Fruit fly (Drosophila melanogaster) whole organism, pupa: ENCODE data around the gene Spn28Dc.
A peak's percentile ranks its signal among the peaks of the same experiment; 100 is the strongest.

Experiments used
- CG14655 ChIP-seq: fragments of 200-800 bp; sonication (Bioruptor generic); optimal IDR thresholded peaks from 3 replicates; lab custom pipeline; 2017; ENCODE audit warnings: mild to moderate bottlenecking, missing biosample characterization, missing genetic modification reagents, missing genetic modification characterization
- CG15710 ChIP-seq: fragments of 200-800 bp; sonication (Bioruptor generic); optimal IDR thresholded peaks from 2 replicates; lab custom pipeline; 2018; ENCODE audit warnings: missing biosample characterization, mild to moderate bottlenecking, missing genetic modification characterization, moderate library complexity
- CG4496 ChIP-seq: fragments of 200-800 bp; sonication (Bioruptor generic); IDR thresholded peaks from 3 replicates; pipeline ENCODE4 v1.3.6; 2022; ENCODE audit warnings: missing biosample characterization, missing genetic modification characterization
- CG8301 ChIP-seq: fragments of 200-800 bp; sonication (Bioruptor generic); optimal IDR thresholded peaks from 2 replicates; lab custom pipeline; 2018; ENCODE audit warnings: missing biosample characterization, mild to moderate bottlenecking, missing genetic modification characterization
- CG9948 ChIP-seq: fragments of 200-800 bp; sonication (Bioruptor generic); optimal IDR thresholded peaks from 2 replicates; lab custom pipeline; 2018; ENCODE audit warnings: missing biosample characterization, mild to moderate bottlenecking, missing genetic modification characterization, moderate library complexity
- Pif1B ChIP-seq: fragments of 200-800 bp; sonication (Bioruptor generic); optimal IDR thresholded peaks from 3 replicates; lab custom pipeline; 2016; ENCODE audit warnings: missing biosample characterization, missing genetic modification characterization
- fd96Ca ChIP-seq: fragments of 200-800 bp; sonication (Bioruptor generic); IDR thresholded peaks from 3 replicates; pipeline ENCODE4 v1.3.6; 2022; ENCODE audit warnings: missing biosample characterization, missing genetic modification characterization
- gl ChIP-seq: fragments of 200-800 bp; sonication (Bioruptor generic); optimal IDR thresholded peaks from 2 replicates; lab custom pipeline; 2018; ENCODE audit warnings: missing biosample characterization, mild to moderate bottlenecking, missing genetic modification characterization
- rn ChIP-seq: fragments of 200-800 bp; sonication (Bioruptor generic); IDR thresholded peaks from 2 replicates; pipeline ENCODE4 v1.3.6; 2022; ENCODE audit warnings: missing biosample characterization, missing genetic modification characterization

DNA sequence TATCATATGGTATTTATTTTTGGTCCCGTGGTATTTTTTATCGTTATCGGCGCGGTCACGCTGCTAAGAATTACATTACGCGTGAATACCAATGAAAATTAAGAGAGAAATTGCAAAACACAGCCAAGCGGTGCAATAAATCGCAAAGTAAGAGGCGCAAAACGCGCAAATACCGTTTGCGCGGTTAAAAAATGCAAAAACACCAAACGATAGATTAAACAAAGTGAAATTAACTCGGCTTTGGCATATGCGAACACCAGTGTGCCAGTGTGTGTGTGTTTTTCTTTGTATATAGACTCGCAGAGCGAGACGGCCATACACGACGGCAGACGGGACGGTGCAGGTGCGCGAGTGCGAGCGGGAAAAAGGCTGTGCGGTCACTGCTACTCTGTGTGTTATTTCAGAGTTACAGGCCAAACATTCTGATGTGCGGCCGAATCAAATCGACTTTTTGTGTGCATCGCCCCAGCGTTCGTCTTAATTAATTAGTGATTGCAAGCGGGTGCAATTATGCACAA, 23.7 kb upstream of the Spn28Dc start, which contains the start of gene Cka:
- TF ChIP-seq Pif1B (no peak), rn (GFP tag; lab: Robert Waterston, UW) (no peak), CG9948 (tag; lab: Kevin White, UChicago) (no peak), CG4496 (GFP tag; lab: Robert Waterston, UW) (peak; percentile 69; the same call in 1 of the 3 replicates), fd96Ca (peak; percentile 44; the same call in 1 of the 3 replicates), CG15710 (tag; lab: Kevin White, UChicago) (no peak), gl (tag; lab: Kevin White, UChicago) (no peak), CG8301 (tag; lab: Kevin White, UChicago) (no peak), CG14655 (no peak)
